Worm (Caenorhabditis elegans): Measurements from ENCODE around the gene unc-42.

The unc-42 gene

ce11 chrV:9763759-9764158 lies 5.4 kb downstream of the unc-42 start:
- TF ChIP-seq nhr-11 (tag; optimal IDR thresholded peaks at IDR 0.05) (no peak), nhr-25 (tag; optimal IDR thresholded peaks at IDR 0.05) (no peak), C34F6.9 (tag; optimal IDR thresholded peaks at IDR 0.05) (no peak), elt-1 (tag; optimal IDR thresholded peaks at IDR 0.05) (no peak), nhr-129 (tag; optimal IDR thresholded peaks at IDR 0.05) (no peak), unc-39 (tag; optimal IDR thresholded peaks at IDR 0.05) (no peak), dmd-4 (tag; optimal IDR thresholded peaks at IDR 0.05) (no peak), fos-1 (tag; optimal IDR thresholded peaks at IDR 0.05) (no peak), mbf-1 (tag; optimal IDR thresholded peaks at IDR 0.05) (no peak), lin-39 (tag; optimal IDR thresholded peaks at IDR 0.05) (no peak), mab-5 (tag; optimal IDR thresholded peaks at IDR 0.05) (no peak), egl-27 (tag; optimal IDR thresholded peaks at IDR 0.05) (no peak), aly-2 (tag; optimal IDR thresholded peaks at IDR 0.05) (no peak), nhr-6 (tag; optimal IDR thresholded peaks at IDR 0.05) (no peak), nhr-21 (tag; optimal IDR thresholded peaks at IDR 0.05) (no peak), elt-3 (tag; optimal IDR thresholded peaks at IDR 0.05) (no peak), skn-1 (tag; optimal IDR thresholded peaks at IDR 0.05) (no peak), crh-2 (tag; optimal IDR thresholded peaks at IDR 0.05) (no peak), F13H6.1 (tag; optimal IDR thresholded peaks at IDR 0.05) (no peak)

DNA sequence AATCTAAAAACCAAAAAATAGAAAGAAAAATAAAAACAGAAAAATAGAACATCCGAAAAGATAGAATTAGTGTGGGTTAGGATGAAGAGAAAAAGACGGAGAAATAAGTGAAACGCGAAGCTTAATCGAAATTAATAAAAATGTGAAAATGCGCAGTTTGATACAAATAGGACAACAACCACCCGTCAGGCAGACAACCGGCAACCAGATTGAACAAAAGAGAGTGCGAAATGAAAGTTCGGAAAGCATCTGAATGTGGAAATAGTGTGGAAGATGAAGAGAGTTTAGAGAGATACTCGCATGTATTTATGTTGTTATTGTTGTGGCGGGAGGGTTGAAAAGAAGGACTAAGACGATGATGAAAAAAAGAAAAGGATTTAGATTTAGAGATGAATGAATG lies 10.8 kb downstream of the unc-42 start:
- no peak for TF ChIP-seq nhr-21 (tag; optimal IDR thresholded peaks at IDR 0.05)
- TF ChIP-seq ama-1 (optimal IDR thresholded peaks at IDR 0.05): no peak
- TF ChIP-seq gmeb-1 (tag; optimal IDR thresholded peaks at IDR 0.05): no peak
- TF ChIP-seq alr-1 (tag; optimal IDR thresholded peaks at IDR 0.05): no peak
- no peak for TF ChIP-seq sem-4 (tag; optimal IDR thresholded peaks at IDR 0.05)
- no peak for TF ChIP-seq Y55F3AM.14 (GFP tag; optimal IDR thresholded peaks at IDR 0.05)
- no peak for TF ChIP-seq lin-39 (tag; optimal IDR thresholded peaks at IDR 0.05)
- no peak for TF ChIP-seq nhr-6 (tag; optimal IDR thresholded peaks at IDR 0.05)
- no peak for TF ChIP-seq crh-2 (tag; optimal IDR thresholded peaks at IDR 0.05)

- TF ChIP-seq F13H6.1 (tag; optimal IDR thresholded peaks at IDR 0.05) (no peak), aly-2 (tag; optimal IDR thresholded peaks at IDR 0.05) (no peak), nhr-129 (tag; optimal IDR thresholded peaks at IDR 0.05) (no peak), R02D3.7 (tag; optimal IDR thresholded peaks at IDR 0.05) (no peak), unc-39 (tag; optimal IDR thresholded peaks at IDR 0.05) (no peak), mdl-1 (tag; optimal IDR thresholded peaks at IDR 0.05) (no peak), nhr-77 (tag; optimal IDR thresholded peaks at IDR 0.05) (no peak), lin-13 (GFP tag; optimal IDR thresholded peaks at IDR 0.05) (no peak), sem-4 (tag; optimal IDR thresholded peaks at IDR 0.05) (no peak), mab-5 (tag; optimal IDR thresholded peaks at IDR 0.05) (no peak), lsy-2 (tag; optimal IDR thresholded peaks at IDR 0.05) (no peak), gmeb-1 (tag; optimal IDR thresholded peaks at IDR 0.05) (no peak), elt-1 (tag; optimal IDR thresholded peaks at IDR 0.05) (no peak), Y55F3AM.14 (GFP tag; optimal IDR thresholded peaks at IDR 0.05) (no peak), ceh-82 (tag; optimal IDR thresholded peaks at IDR 0.05) (no peak), mbf-1 (tag; optimal IDR thresholded peaks at IDR 0.05) (no peak), ama-1 (optimal IDR thresholded peaks at IDR 0.05) (no peak), peb-1 (tag; optimal IDR thresholded peaks at IDR 0.05) (no peak), nhr-11 (tag; optimal IDR thresholded peaks at IDR 0.05) (no peak), crh-2 (tag; optimal IDR thresholded peaks at IDR 0.05) (no peak)
These were observed 11.3 kb downstream of the unc-42 start, which contains the start of gene F58E6.11 for ce11 chrV:9757884-9758283. Gene F58E6.11, minus strand, starts transcription at chrV:9757984.

DNA sequence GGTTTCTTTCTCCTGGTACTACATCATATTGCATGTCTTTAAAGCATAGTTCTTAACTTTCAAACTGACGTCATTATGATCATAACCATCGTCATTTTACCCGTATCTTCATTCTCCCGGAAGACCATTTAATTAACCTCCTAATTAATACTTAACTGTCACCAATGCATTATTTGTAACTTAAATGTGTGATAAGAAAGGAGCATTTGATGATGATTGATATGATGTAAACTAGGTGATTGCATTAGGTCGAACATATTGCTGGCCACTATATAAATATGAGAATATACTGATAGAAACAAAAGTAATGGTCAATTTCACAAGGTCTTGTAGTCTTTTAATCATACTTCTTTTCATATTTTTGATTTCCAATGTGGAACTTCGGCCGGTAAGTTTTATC lies 12.9 kb downstream of the unc-42 start, which contains the start of gene hrg-3:
TSS of gene hrg-3 (plus strand) at position 227 of the 400 bp plus-strand sequence.
- TF ChIP-seq crh-2 (tag; optimal IDR thresholded peaks at IDR 0.05) (peak; percentile 50), lin-13 (GFP tag; optimal IDR thresholded peaks at IDR 0.05) (peak; percentile 9), snpc-4 (tag; optimal IDR thresholded peaks at IDR 0.05) (no peak), ztf-11 (tag; optimal IDR thresholded peaks at IDR 0.05) (no peak), mdl-1 (tag; optimal IDR thresholded peaks at IDR 0.05) (no peak), gmeb-1 (tag; optimal IDR thresholded peaks at IDR 0.05) (no peak), nhr-12 (tag; optimal IDR thresholded peaks at IDR 0.05) (no peak), unc-55 (GFP tag; optimal IDR thresholded peaks at IDR 0.05) (no peak), ceh-16 (tag; optimal IDR thresholded peaks at IDR 0.05) (no peak), fos-1 (tag; optimal IDR thresholded peaks at IDR 0.05) (peak; percentile 81), egl-27 (tag; optimal IDR thresholded peaks at IDR 0.05) (no peak), dmd-4 (tag; optimal IDR thresholded peaks at IDR 0.05) (no peak), sma-9 (GFP tag; optimal IDR thresholded peaks at IDR 0.05) (peak; percentile 59), sma-9 (tag; optimal IDR thresholded peaks at IDR 0.05) (no peak), nhr-129 (tag; optimal IDR thresholded peaks at IDR 0.05) (peak; percentile 34)
